Worm (Caenorhabditis elegans): ENCODE measurements around the gene C54F6.15.

Gene C54F6.15

DNA sequence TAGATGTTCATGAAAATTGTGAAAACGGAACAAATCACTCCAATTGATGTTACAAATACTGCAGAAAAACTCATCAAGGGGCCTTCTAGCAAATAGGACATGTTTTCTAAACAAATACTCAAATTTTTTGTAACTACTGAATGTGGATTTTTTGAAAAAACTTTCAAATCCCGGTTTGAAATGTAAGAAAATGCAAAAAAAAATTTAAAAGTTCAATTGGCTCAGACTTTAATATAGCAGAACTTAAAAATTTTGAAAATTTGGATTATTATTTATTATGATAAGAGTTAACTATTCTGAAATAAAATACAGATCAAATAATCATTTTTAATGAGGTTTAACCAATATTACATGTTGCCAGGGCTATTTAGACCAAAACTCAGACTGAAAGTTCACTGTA is 31.8 kb downstream of the C54F6.15 start, which contains the start of gene srbc-9 (continued):
- TF ChIP-seq lin-54 (GFP tag; optimal IDR thresholded peaks at IDR 0.05) (no peak), F57C9.4 (tag; optimal IDR thresholded peaks at IDR 0.05) (no peak)

DNA sequence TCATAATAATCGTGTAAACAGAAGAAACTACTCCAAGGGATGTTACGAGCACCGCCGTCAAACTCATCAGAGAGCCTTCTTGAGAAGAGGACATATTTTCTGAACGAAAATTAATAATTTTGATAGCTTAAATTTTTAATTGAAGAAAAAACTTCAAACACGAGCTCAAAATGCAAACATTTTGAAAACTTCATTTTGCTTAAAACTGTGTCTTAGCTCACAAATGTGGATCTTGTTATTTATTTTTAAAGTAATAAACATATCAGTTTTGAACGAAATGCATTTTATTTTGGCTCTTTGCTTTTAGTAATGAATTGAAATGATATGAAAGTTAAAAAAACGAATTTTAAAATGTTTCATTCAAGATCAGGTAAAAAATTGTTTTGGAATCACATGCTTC is 34.7 kb downstream of the C54F6.15 start, which contains the start of gene srbc-7:
TSS of gene srbc-7 (minus strand) at position 101 of the 400 bp plus-strand sequence.
- TF ChIP-seq egl-44 (GFP tag; IDR thresholded peaks at IDR 0.05) (no peak), B0019.2 (GFP tag; conservative IDR thresholded peaks at IDR 0.05) (no peak), zfh-2 (GFP tag; conservative IDR thresholded peaks at IDR 0.05) (no peak), Y56A3A.18 (GFP tag; IDR thresholded peaks at IDR 0.05) (no peak), him-1 (tag; optimal IDR thresholded peaks at IDR 0.05) (no peak), hlh-26 (GFP tag; conservative IDR thresholded peaks at IDR 0.05) (no peak), D2030.7 (GFP tag; IDR thresholded peaks at IDR 0.05) (no peak), unc-62 (GFP tag; optimal IDR thresholded peaks at IDR 0.05) (no peak), gei-17 (GFP tag; optimal IDR thresholded peaks at IDR 0.05) (no peak), F33H1.4 (GFP tag; IDR thresholded peaks at IDR 0.05) (no peak)

DNA sequence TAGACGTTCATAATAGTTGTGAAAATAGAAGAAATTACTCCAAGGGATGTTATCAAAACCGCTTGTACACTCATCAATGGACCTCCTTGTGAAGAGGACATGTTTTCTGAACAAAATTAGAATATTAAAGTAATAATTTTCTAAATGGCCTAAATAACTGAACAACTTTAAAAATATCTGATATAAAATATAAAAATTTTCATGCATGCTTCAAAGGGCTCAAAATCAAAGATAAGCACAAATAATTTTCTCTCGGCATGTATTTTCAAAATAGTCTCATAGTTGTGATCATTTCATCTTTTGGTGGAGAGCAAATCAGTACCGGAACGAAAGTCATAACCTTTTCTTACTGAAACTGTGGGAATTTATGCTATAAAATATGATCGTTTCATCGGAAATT is 37.2 kb downstream of the C54F6.15 start, which contains the start of gene srbc-8:
TSS of gene srbc-8 (minus strand) at position 101 of the 400 bp plus-strand sequence.
- TF ChIP-seq chd-7 (tag; optimal IDR thresholded peaks at IDR 0.05) (no peak), madf-6 (GFP tag; IDR thresholded peaks at IDR 0.05) (no peak), ztf-3 (GFP tag; optimal IDR thresholded peaks at IDR 0.05) (no peak), ztf-25 (GFP tag; IDR thresholded peaks at IDR 0.05) (no peak), attf-3 (GFP tag; conservative IDR thresholded peaks at IDR 0.05) (no peak), gei-17 (GFP tag; optimal IDR thresholded peaks at IDR 0.05) (no peak), F52B5.7 (tag; optimal IDR thresholded peaks at IDR 0.05) (no peak), F39B2.1 (GFP tag; IDR thresholded peaks at IDR 0.05) (no peak), D2030.7 (GFP tag; IDR thresholded peaks at IDR 0.05) (no peak), ceh-100 (GFP tag; IDR thresholded peaks at IDR 0.05) (no peak)

DNA sequence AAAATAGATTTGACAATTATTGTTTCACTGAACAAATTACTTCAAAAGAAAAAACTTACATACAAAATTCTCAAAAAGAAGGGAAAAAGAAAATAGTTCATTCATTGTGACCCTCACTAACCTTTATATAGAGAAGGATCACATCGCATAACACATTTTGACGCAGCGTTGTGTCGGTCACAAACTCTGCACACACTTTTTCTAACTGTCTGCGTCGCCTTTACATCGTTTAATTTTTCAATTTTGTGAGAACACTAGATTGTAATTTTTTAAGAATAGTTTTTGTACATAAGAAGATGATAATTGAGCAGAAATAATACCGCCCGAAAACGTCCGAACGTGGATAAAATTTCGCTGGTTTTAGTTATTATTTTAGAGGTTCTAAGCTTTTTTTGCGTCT is 41.2 kb downstream of the C54F6.15 start, which contains the start of gene C18B10.6:
TSS of gene C18B10.6 (minus strand) at position 101 of the 400 bp plus-strand sequence.
- TF ChIP-seq die-1 (tag; optimal IDR thresholded peaks at IDR 0.05) (no peak), tbp1 (GFP tag; optimal IDR thresholded peaks at IDR 0.05) (no peak), lsl-1 (GFP tag; optimal IDR thresholded peaks at IDR 0.05) (no peak), lin-35 (GFP tag; optimal IDR thresholded peaks at IDR 0.05) (no peak), hrde-1 (tag; optimal IDR thresholded peaks at IDR 0.05; ENCODE audit: borderline replicate concordance) (no peak), atf-7 (tag; optimal IDR thresholded peaks at IDR 0.05) (no peak), ceh-100 (GFP tag; IDR thresholded peaks at IDR 0.05) (no peak), gei-17 (GFP tag; optimal IDR thresholded peaks at IDR 0.05) (no peak), Y53G8AR.9 (GFP tag; conservative IDR thresholded peaks at IDR 0.05) (no peak), nhr-27 (tag; optimal IDR thresholded peaks at IDR 0.05) (no peak), sdz-38 (tag; optimal IDR thresholded peaks at IDR 0.05) (no peak), attf-3 (GFP tag; conservative IDR thresholded peaks at IDR 0.05) (no peak), chd-7 (tag; optimal IDR thresholded peaks at IDR 0.05) (no peak), repo-1 (tag; optimal IDR thresholded peaks at IDR 0.05) (no peak), bed-1 (GFP tag; IDR thresholded peaks at IDR 0.05) (no peak), nhr-120 (GFP tag; IDR thresholded peaks at IDR 0.05) (no peak), ztf-22 (GFP tag; optimal IDR thresholded peaks at IDR 0.05) (no peak), athp-1 (tag; optimal IDR thresholded peaks at IDR 0.05) (no peak), Y56A3A.18 (GFP tag; IDR thresholded peaks at IDR 0.05) (no peak)
